Worm (Caenorhabditis elegans) whole organism, midembryonic: ENCODE results near the gene Y16E11A.4.

ENCODE experiments used
- flt-1 ChIP-seq: fragments of 200-800 bp; sonication (Bioruptor generic); IDR thresholded peaks from 2 replicates; pipeline ENCODE4 v1.3.6; 2022; ENCODE audit warnings: missing genetic modification characterization, missing compliant biosample characterization
- med-1 ChIP-seq: sonication (generic microtip); optimal IDR thresholded peaks from 2 replicates; lab custom pipeline; 2017; ENCODE audit warnings: missing genetic modification characterization, mild to moderate bottlenecking, missing compliant biosample characterization, antibody characterized with exemption, missing genetic modification reagents; ENCODE audit not compliant: insufficient read depth
- tab-1 ChIP-seq: fragments of 200-800 bp; sonication (Bioruptor generic); IDR thresholded peaks from 2 replicates; pipeline ENCODE4 v1.3.6; 2022; ENCODE audit warnings: missing genetic modification characterization, missing compliant biosample characterization
- ztf-29 ChIP-seq: fragments of 200-800 bp; sonication (Bioruptor generic); IDR thresholded peaks from 2 replicates; pipeline ENCODE4 v1.3.6; 2022; ENCODE audit warnings: missing genetic modification reagents, missing genetic modification characterization, missing compliant biosample characterization

DNA sequence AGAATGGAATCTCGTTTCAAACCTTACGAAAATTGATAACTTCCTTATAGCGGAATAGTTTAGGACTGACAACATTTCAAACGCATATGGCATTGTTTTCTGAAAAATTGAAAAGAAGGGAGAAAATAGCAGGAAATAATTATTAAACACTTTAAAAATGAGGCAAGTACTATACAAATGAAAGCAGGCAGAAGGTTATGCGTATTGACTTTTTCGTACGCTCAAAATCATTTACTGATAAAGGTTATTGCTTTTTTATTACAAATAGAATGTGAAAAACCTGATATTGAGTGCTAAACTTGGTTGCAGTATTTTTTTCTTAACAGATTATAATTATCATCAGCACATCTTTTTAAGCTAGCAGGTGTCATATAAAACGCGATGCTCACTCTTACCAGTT, 47.4 kb upstream of the Y16E11A.4 start, which contains the start of gene ZK250.13:
- TF ChIP-seq med-1, result no peak
- no peak for TF ChIP-seq tab-1 (GFP tag; lab: Robert Waterston, UW)
- no peak for TF ChIP-seq ztf-29 (GFP tag; lab: Robert Waterston, UW)
- no peak for TF ChIP-seq flt-1 (GFP tag; lab: Robert Waterston, UW)
